Worm (Caenorhabditis elegans) whole organism, midembryonic: Measurements from ENCODE around the gene Y116F11B.14.

Experiments used
- T22C8.4 ChIP-seq: fragments of 200-800 bp; sonication (Bioruptor generic); IDR thresholded peaks from 2 replicates; pipeline ENCODE4 v1.3.6; 2022; ENCODE audit warnings: missing genetic modification characterization, missing compliant biosample characterization
- flt-1 ChIP-seq: fragments of 200-800 bp; sonication (Bioruptor generic); IDR thresholded peaks from 2 replicates; pipeline ENCODE4 v1.3.6; 2022; ENCODE audit warnings: missing genetic modification characterization, missing compliant biosample characterization

DNA sequence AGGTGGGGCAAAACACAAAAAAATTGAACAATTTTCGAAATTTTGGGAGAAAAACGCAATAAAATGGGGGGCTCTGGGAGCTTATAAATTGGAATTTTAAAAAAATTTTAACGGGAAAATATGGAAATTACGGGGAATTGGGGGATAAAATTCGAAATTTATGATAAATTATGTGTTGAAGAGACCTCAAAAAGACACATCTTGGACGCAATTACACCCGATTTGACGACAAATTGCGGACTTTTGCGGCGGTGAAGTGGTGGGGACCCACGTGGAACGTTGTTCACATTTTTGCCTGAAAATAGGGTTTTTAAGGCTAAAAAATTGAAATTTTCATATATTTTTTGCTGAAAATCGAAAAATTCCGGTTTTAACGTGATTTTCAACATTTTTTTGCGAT is 9.6 kb downstream of the Y116F11B.14 start:
- TF ChIP-seq T22C8.4 (GFP tag; lab: Robert Waterston, UW): no peak
- TF ChIP-seq flt-1 (GFP tag; lab: Robert Waterston, UW): no peak
